Worm (Caenorhabditis elegans): ENCODE results near the gene sdc-2.

- TF ChIP-seq ceh-31 (tag; optimal IDR thresholded peaks at IDR 0.05) = peak; percentile 27
- TF ChIP-seq pha-4 (tag; optimal IDR thresholded peaks at IDR 0.05) = no peak
- TF ChIP-seq fkh-10 (GFP tag; optimal IDR thresholded peaks at IDR 0.05) = no peak
- TF ChIP-seq ttx-3 (tag; optimal IDR thresholded peaks at IDR 0.05) = no peak
- no peak for TF ChIP-seq eyg-1 (tag; optimal IDR thresholded peaks at IDR 0.05)
- TF ChIP-seq unc-42 (tag; optimal IDR thresholded peaks at IDR 0.05) = peak; percentile 50
Measured at ce11 chrX:11552879-11553278, 30.4 kb downstream of the sdc-2 start.

Measured in whole organism, late embryonic.